Fruit fly (Drosophila melanogaster): Measurements from ENCODE around the gene Lkr.

- TF ChIP-seq CG8159 (tag; optimal IDR thresholded peaks at IDR 0.05) (no peak), CG15710 (tag; optimal IDR thresholded peaks at IDR 0.05) (no peak), fd96Ca (GFP tag; IDR thresholded peaks at IDR 0.05) (no peak), CG32121 (GFP tag; IDR thresholded peaks at IDR 0.05) (no peak), CG13204 (GFP tag; optimal IDR thresholded peaks at IDR 0.05) (no peak), CG14655 (GFP tag; optimal IDR thresholded peaks at IDR 0.05) (no peak)
These were observed 46.4 kb upstream of the Lkr start for dm6 chr3L:5575524-5575923.

Measured in whole organism, pupa.